Worm (Caenorhabditis elegans) whole organism, young adult: Measurements from ENCODE around the gene mac-1.

Source experiments
- D2030.7 ChIP-seq: fragments of 200-800 bp; sonication (Bioruptor generic); IDR thresholded peaks from 2 replicates; pipeline ENCODE4 v1.3.6; 2022; ENCODE audit warnings: missing genetic modification reagents, missing genetic modification characterization, missing compliant biosample characterization
- F22D6.2 ChIP-seq: sonication (generic microtip); optimal IDR thresholded peaks from 2 replicates; lab custom pipeline; 2016; ENCODE audit warnings: mild to moderate bottlenecking, missing genetic modification characterization, missing compliant biosample characterization
- F52B5.7 ChIP-seq: sonication (generic microtip); optimal IDR thresholded peaks from 2 replicates; lab custom pipeline; 2016; ENCODE audit warnings: mild to moderate bottlenecking, missing genetic modification characterization, missing compliant biosample characterization
- K12H6.12 ChIP-seq: fragments of 200-800 bp; sonication (Bioruptor generic); optimal IDR thresholded peaks from 2 replicates; lab custom pipeline; 2018; ENCODE audit warnings: mild to moderate bottlenecking, missing genetic modification characterization, missing compliant biosample characterization
- Y67H2A.10 ChIP-seq: fragments of 200-800 bp; sonication (Bioruptor generic); conservative IDR thresholded peaks from 2 replicates; pipeline ENCODE4 v1.3.6; 2022; ENCODE audit warnings: missing genetic modification reagents, missing genetic modification characterization, missing compliant biosample characterization
- ZK185.1 ChIP-seq: sonication (generic microtip); optimal IDR thresholded peaks from 2 replicates; lab custom pipeline; 2016; ENCODE audit warnings: mild to moderate bottlenecking, missing genetic modification characterization, missing compliant biosample characterization; ENCODE audit not compliant: poor library complexity, severe bottlenecking
- ama-1 ChIP-seq, 3 experiments: fragments of 150-350 bp in 1 of 3; sonication (generic microtip) in 2 of 3; optimal IDR thresholded peaks; 2 replicates each; lab custom pipeline; 2014 to 2018; ENCODE audit warnings: missing biosample characterization in 2 of 3, missing genetic modification characterization in 2 of 3, missing genetic modification reagents in 2 of 3
- aptf-3 ChIP-seq: fragments of 200-800 bp; sonication (Bioruptor generic); IDR thresholded peaks from 2 replicates; pipeline ENCODE4 v1.3.6; 2022; ENCODE audit warnings: missing genetic modification characterization, missing compliant biosample characterization
- attf-6 ChIP-seq: fragments of 200-800 bp; sonication (Bioruptor generic); IDR thresholded peaks from 2 replicates; pipeline ENCODE4 v1.3.6; 2022; ENCODE audit warnings: missing genetic modification reagents, missing genetic modification characterization, missing compliant biosample characterization
- bed-1 ChIP-seq: fragments of 200-800 bp; sonication (Bioruptor generic); IDR thresholded peaks from 2 replicates; pipeline ENCODE4 v1.3.6; 2022; ENCODE audit warnings: missing genetic modification reagents, missing genetic modification characterization, missing compliant biosample characterization
- cebp-1 ChIP-seq, 2 experiments: fragments of 200-800 bp in 1 of 2; sonication (Bioruptor generic) in 1 of 2; sonication (generic microtip) in 1 of 2; IDR thresholded peaks in 1 of 2; optimal IDR thresholded peaks in 1 of 2; 2 replicates each; pipeline versions ENCODE4 v1.3.6 to Lab custom; 2017 to 2022; ENCODE audit warnings: missing compliant biosample characterization in 2 of 2, missing genetic modification characterization in 2 of 2, mild to moderate bottlenecking in 1 of 2, missing genetic modification reagents in 1 of 2, moderate library complexity in 1 of 2
- ceh-100 ChIP-seq: fragments of 200-800 bp; sonication (Bioruptor generic); IDR thresholded peaks from 2 replicates; pipeline ENCODE4 v1.3.6; 2022; ENCODE audit warnings: missing genetic modification reagents, missing genetic modification characterization, missing compliant biosample characterization
- ceh-27 ChIP-seq: fragments of 200-800 bp; sonication (Bioruptor generic); optimal IDR thresholded peaks from 2 replicates; lab custom pipeline; 2018; ENCODE audit warnings: mild to moderate bottlenecking, missing genetic modification characterization, moderate library complexity, missing compliant biosample characterization
- ceh-40 ChIP-seq: fragments of 200-800 bp; sonication (Bioruptor generic); IDR thresholded peaks from 2 replicates; pipeline ENCODE4 v1.3.6; 2022; ENCODE audit warnings: missing genetic modification characterization, missing compliant biosample characterization
- ceh-79 ChIP-seq: sonication (generic microtip); optimal IDR thresholded peaks from 2 replicates; lab custom pipeline; 2017; ENCODE audit warnings: mild to moderate bottlenecking, missing genetic modification characterization, missing compliant biosample characterization
- ceh-91 ChIP-seq: fragments of 200-800 bp; sonication (Bioruptor generic); IDR thresholded peaks from 2 replicates; pipeline ENCODE4 v1.3.6; 2022; ENCODE audit warnings: missing genetic modification reagents, missing genetic modification characterization, missing compliant biosample characterization
- hmg-1.2 ChIP-seq: fragments of 200-800 bp; sonication (Bioruptor generic); IDR thresholded peaks from 2 replicates; pipeline ENCODE4 v1.3.6; 2022; ENCODE audit warnings: missing genetic modification reagents, missing genetic modification characterization, missing compliant biosample characterization
- lin-54 ChIP-seq: fragments of 200-800 bp; sonication (Bioruptor generic); optimal IDR thresholded peaks from 2 replicates; lab custom pipeline; 2018; ENCODE audit warnings: mild to moderate bottlenecking, missing genetic modification characterization, missing compliant biosample characterization
- madf-3 ChIP-seq: fragments of 200-800 bp; sonication (Bioruptor generic); IDR thresholded peaks from 2 replicates; pipeline ENCODE4 v1.3.6; 2022; ENCODE audit warnings: missing genetic modification reagents, missing genetic modification characterization, missing compliant biosample characterization
- mes-4 ChIP-seq: sonication (generic microtip); optimal IDR thresholded peaks from 2 replicates; lab custom pipeline; 2016; ENCODE audit warnings: missing genotype, missing genetic modification characterization, missing compliant biosample characterization
- nhr-120 ChIP-seq: fragments of 200-800 bp; sonication (Bioruptor generic); IDR thresholded peaks from 2 replicates; pipeline ENCODE4 v1.3.6; 2022; ENCODE audit warnings: missing genetic modification characterization, missing compliant biosample characterization
- nhr-80 ChIP-seq: sonication (generic microtip); optimal IDR thresholded peaks from 2 replicates; lab custom pipeline; 2016; ENCODE audit warnings: missing genetic modification characterization, missing compliant biosample characterization
- rpc-1 ChIP-seq, 2 experiments: fragments of 150-350 bp in 1 of 2; sonication (generic microtip) in 1 of 2; optimal IDR thresholded peaks; 2 replicates each; lab custom pipeline; 2014 to 2018; ENCODE audit warnings: missing biosample characterization in 1 of 2, missing genetic modification characterization in 1 of 2, missing genetic modification reagents in 1 of 2, missing genotype in 1 of 2
- snpc-4 ChIP-seq, 5 experiments: fragments of 150-350 bp in 1 of 5; sonication (generic microtip) in 4 of 5; optimal IDR thresholded peaks; 2 replicates each; lab custom pipeline; 2014 to 2018; ENCODE audit warnings: missing genetic modification characterization in 5 of 5, missing biosample characterization in 3 of 5, antibody characterized with exemption in 2 of 5, mild to moderate bottlenecking in 2 of 5, missing compliant biosample characterization in 2 of 5, missing genotype in 2 of 5, moderate library complexity in 2 of 5, missing genetic modification reagents in 1 of 5
- tbp1 ChIP-seq: fragments of 200-800 bp; sonication (Bioruptor generic); optimal IDR thresholded peaks from 2 replicates; lab custom pipeline; 2018; ENCODE audit warnings: mild to moderate bottlenecking, missing genetic modification characterization, missing compliant biosample characterization
- unc-62 ChIP-seq: fragments of 150-350 bp; optimal IDR thresholded peaks from 2 replicates; lab custom pipeline; 2014; ENCODE audit warnings: missing biosample characterization, missing genetic modification reagents, missing genetic modification characterization
- zfh-2 ChIP-seq: fragments of 200-800 bp; sonication (Bioruptor generic); conservative IDR thresholded peaks from 2 replicates; pipeline ENCODE4 v1.3.6; 2022; ENCODE audit warnings: missing genetic modification reagents, missing genetic modification characterization, missing compliant biosample characterization
- zim-3 ChIP-seq: sonication (generic microtip); optimal IDR thresholded peaks from 2 replicates; lab custom pipeline; 2017; ENCODE audit warnings: mild to moderate bottlenecking, missing genetic modification characterization, moderate library complexity, missing compliant biosample characterization
- ztf-6 ChIP-seq: fragments of 200-800 bp; sonication (Bioruptor generic); IDR thresholded peaks from 2 replicates; pipeline ENCODE4 v1.3.6; 2022; ENCODE audit warnings: missing genetic modification reagents, missing genetic modification characterization, missing compliant biosample characterization

Gene mac-1

DNA sequence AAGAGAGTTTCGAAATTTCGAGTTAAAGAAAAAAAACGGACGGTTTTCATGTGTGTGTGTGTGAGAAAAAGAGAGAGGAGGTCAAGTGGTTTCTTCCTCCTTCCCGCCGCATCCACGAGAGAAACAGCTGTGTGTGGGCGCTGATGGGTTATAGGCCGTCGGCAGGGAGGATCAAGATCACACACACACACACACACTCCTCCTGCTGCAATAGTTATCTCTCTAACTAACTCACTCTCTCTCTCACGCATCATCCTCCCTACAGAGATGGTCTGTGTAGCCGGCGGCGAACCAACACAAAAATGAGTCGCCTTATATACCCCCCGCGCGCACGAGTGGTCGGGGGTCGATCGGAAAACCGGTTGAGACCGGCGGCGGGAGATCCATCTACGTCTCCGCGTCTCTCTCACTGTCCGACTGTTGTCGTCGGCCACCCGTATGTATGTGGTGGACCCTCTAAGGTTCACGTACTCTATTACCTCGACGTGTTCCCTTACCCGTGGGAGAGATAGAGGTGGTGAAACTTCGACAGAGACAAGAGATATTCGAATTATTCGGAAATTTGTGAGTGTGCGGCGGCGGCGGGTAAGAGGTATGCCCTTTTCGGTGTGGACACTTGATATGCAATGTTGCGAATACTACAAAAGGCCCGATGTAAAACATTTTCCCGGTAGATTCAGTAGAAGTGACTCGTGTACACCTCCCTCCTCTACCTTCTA is 29.1 kb downstream of the mac-1 start (continued):
- peak; percentile 42 for TF ChIP-seq ceh-27 (GFP tag; lab: Kevin White, UChicago)
- no peak for TF ChIP-seq ceh-91 (GFP tag; lab: Robert Waterston, UW)
- peak; percentile 14 for TF ChIP-seq F52B5.7 (tag; lab: Kevin White, UChicago)
- peak; percentile 86 for TF ChIP-seq ama-1 (optimal IDR thresholded peaks at IDR 0.05; lab: Kevin White, UChicago)
- TF ChIP-seq ama-1 (GFP tag; optimal IDR thresholded peaks at IDR 0.05; lab: Kevin White, UChicago), result no peak
- TF ChIP-seq nhr-80, result no peak
- no peak for TF ChIP-seq ceh-40 (GFP tag; lab: Robert Waterston, UW)
- peak; percentile 23 for TF ChIP-seq lin-54 (GFP tag; lab: Kevin White, UChicago)
- TF ChIP-seq cebp-1 (GFP tag; IDR thresholded peaks at IDR 0.05; lab: Robert Waterston, UW), result no peak
- peak; percentile 70 for TF ChIP-seq cebp-1 (tag; optimal IDR thresholded peaks at IDR 0.05; lab: Kevin White, UChicago)
- 0 out of 2 replicates have a peak, but pooled peaks have one; percentile 5 for TF ChIP-seq ztf-6 (GFP tag; lab: Robert Waterston, UW)
- peak; percentile 10; the same call in 1 of the 2 replicates for TF ChIP-seq ceh-100 (GFP tag; lab: Robert Waterston, UW)
- no peak for TF ChIP-seq unc-62 (GFP tag; lab: Kevin White, UChicago)

- TF ChIP-seq snpc-4 (GFP tag; optimal IDR thresholded peaks at IDR 0.05; lab: Kevin White, UChicago) (no peak), snpc-4 (tag; optimal IDR thresholded peaks at IDR 0.05; lab: Kevin White, UChicago) (peak in 3 of 4 experiments; percentile 49 to 72 (median 49)), attf-6 (GFP tag; lab: Robert Waterston, UW) (0 out of 2 replicates have a peak, but pooled peaks have one; percentile 37), rpc-1 (optimal IDR thresholded peaks at IDR 0.05; lab: Kevin White, UChicago) (no peak), rpc-1 (tag; optimal IDR thresholded peaks at IDR 0.05; lab: Kevin White, UChicago) (no peak), cebp-1 (GFP tag; IDR thresholded peaks at IDR 0.05; lab: Robert Waterston, UW) (no peak), cebp-1 (tag; optimal IDR thresholded peaks at IDR 0.05; lab: Kevin White, UChicago) (peak; percentile 53), zim-3 (tag; lab: Kevin White, UChicago) (peak; percentile 10), hmg-1.2 (GFP tag; lab: Robert Waterston, UW) (peak; percentile 93)
Observed at ce11 chrII:13290518-13291286, 30.0 kb downstream of the mac-1 start.

- TF ChIP-seq D2030.7 (GFP tag; lab: Robert Waterston, UW), result no peak
- no peak for TF ChIP-seq nhr-120 (GFP tag; lab: Robert Waterston, UW)
- TF ChIP-seq mes-4 (tag; lab: Kevin White, UChicago), result no peak
- peak; percentile 72 for TF ChIP-seq zfh-2
- TF ChIP-seq Y67H2A.10, result 0 out of 2 replicates have a peak, but pooled peaks have one; percentile 24
- no peak for TF ChIP-seq F22D6.2
- TF ChIP-seq aptf-3, result no peak
- 0 out of 2 replicates have a peak, but pooled peaks have one; percentile 13 for TF ChIP-seq madf-3 (GFP tag; lab: Robert Waterston, UW)
- TF ChIP-seq ceh-79 (tag; lab: Kevin White, UChicago), result peak; percentile 24
- no peak for TF ChIP-seq ZK185.1 (tag; lab: Kevin White, UChicago)
- 0 out of 2 replicates have a peak, but pooled peaks have one; percentile 65 for TF ChIP-seq bed-1 (GFP tag; lab: Robert Waterston, UW)
- no peak for TF ChIP-seq cebp-1 (GFP tag; IDR thresholded peaks at IDR 0.05; lab: Robert Waterston, UW)
- TF ChIP-seq cebp-1 (tag; optimal IDR thresholded peaks at IDR 0.05; lab: Kevin White, UChicago), result peak; percentile 1
- no peak for TF ChIP-seq snpc-4 (GFP tag; optimal IDR thresholded peaks at IDR 0.05; lab: Kevin White, UChicago)
- peak in 2 of 4 experiments; percentile 49 to 78 for TF ChIP-seq snpc-4 (tag; optimal IDR thresholded peaks at IDR 0.05; lab: Kevin White, UChicago)
- TF ChIP-seq tbp1 (GFP tag; lab: Kevin White, UChicago), result no peak
- no peak for TF ChIP-seq K12H6.12 (tag; lab: Kevin White, UChicago)
- TF ChIP-seq, all 124 proteins: peak for 7
Observed at ce11 chrII:13289891-13290290, 30.8 kb downstream of the mac-1 start.
